Fruit fly (Drosophila melanogaster) whole organism, pupa: ENCODE measurements around the gene stg.

Experiments
- CG12605 ChIP-seq: fragments of 200-800 bp; sonication (Bioruptor generic); IDR thresholded peaks from 2 replicates; pipeline ENCODE4 v1.3.6; 2022; ENCODE audit warnings: missing biosample characterization, missing genetic modification characterization
- CG13204 ChIP-seq: fragments of 200-800 bp; sonication (Bioruptor generic); optimal IDR thresholded peaks from 2 replicates; lab custom pipeline; 2018; ENCODE audit warnings: missing biosample characterization, mild to moderate bottlenecking, missing genetic modification characterization, moderate library complexity
- CG14655 ChIP-seq: fragments of 200-800 bp; sonication (Bioruptor generic); optimal IDR thresholded peaks from 3 replicates; lab custom pipeline; 2017; ENCODE audit warnings: mild to moderate bottlenecking, missing biosample characterization, missing genetic modification reagents, missing genetic modification characterization
- CG15710 ChIP-seq: fragments of 200-800 bp; sonication (Bioruptor generic); optimal IDR thresholded peaks from 2 replicates; lab custom pipeline; 2018; ENCODE audit warnings: missing biosample characterization, mild to moderate bottlenecking, missing genetic modification characterization, moderate library complexity
- CG17806 ChIP-seq: fragments of 200-800 bp; sonication (Bioruptor generic); optimal IDR thresholded peaks from 2 replicates; lab custom pipeline; 2018; ENCODE audit warnings: missing biosample characterization, mild to moderate bottlenecking, missing genetic modification characterization, moderate library complexity
- CG32121 ChIP-seq: fragments of 200-800 bp; sonication (Bioruptor generic); IDR thresholded peaks from 2 replicates; pipeline ENCODE4 v1.3.6; 2022; ENCODE audit warnings: missing biosample characterization, missing genetic modification characterization
- CG34367 ChIP-seq: fragments of 200-800 bp; sonication (Bioruptor generic); optimal IDR thresholded peaks from 2 replicates; lab custom pipeline; 2018; ENCODE audit warnings: missing biosample characterization, mild to moderate bottlenecking, missing genetic modification characterization
- CG8301 ChIP-seq: fragments of 200-800 bp; sonication (Bioruptor generic); optimal IDR thresholded peaks from 2 replicates; lab custom pipeline; 2018; ENCODE audit warnings: missing biosample characterization, mild to moderate bottlenecking, missing genetic modification characterization
- EcR ChIP-seq: fragments of 200-800 bp; sonication (Bioruptor generic); optimal IDR thresholded peaks from 3 replicates; lab custom pipeline; 2019; ENCODE audit warnings: missing biosample characterization, missing genetic modification characterization, mild to moderate bottlenecking, moderate library complexity, missing genetic modification reagents
- Ets98B ChIP-seq: fragments of 200-800 bp; sonication (Bioruptor generic); IDR thresholded peaks from 2 replicates; pipeline ENCODE4 v1.3.6; 2022; ENCODE audit warnings: missing biosample characterization, missing genetic modification characterization
- Pif1B ChIP-seq: fragments of 200-800 bp; sonication (Bioruptor generic); optimal IDR thresholded peaks from 3 replicates; lab custom pipeline; 2016; ENCODE audit warnings: missing biosample characterization, missing genetic modification characterization
- Snoo ChIP-seq: fragments of 200-800 bp; sonication (Bioruptor generic); optimal IDR thresholded peaks from 3 replicates; lab custom pipeline; 2017; ENCODE audit warnings: missing biosample characterization, mild to moderate bottlenecking, missing genetic modification characterization, inconsistent platforms
- gl ChIP-seq: fragments of 200-800 bp; sonication (Bioruptor generic); optimal IDR thresholded peaks from 2 replicates; lab custom pipeline; 2018; ENCODE audit warnings: missing biosample characterization, mild to moderate bottlenecking, missing genetic modification characterization
- rn ChIP-seq: fragments of 200-800 bp; sonication (Bioruptor generic); IDR thresholded peaks from 2 replicates; pipeline ENCODE4 v1.3.6; 2022; ENCODE audit warnings: missing biosample characterization, missing genetic modification characterization

DNA sequence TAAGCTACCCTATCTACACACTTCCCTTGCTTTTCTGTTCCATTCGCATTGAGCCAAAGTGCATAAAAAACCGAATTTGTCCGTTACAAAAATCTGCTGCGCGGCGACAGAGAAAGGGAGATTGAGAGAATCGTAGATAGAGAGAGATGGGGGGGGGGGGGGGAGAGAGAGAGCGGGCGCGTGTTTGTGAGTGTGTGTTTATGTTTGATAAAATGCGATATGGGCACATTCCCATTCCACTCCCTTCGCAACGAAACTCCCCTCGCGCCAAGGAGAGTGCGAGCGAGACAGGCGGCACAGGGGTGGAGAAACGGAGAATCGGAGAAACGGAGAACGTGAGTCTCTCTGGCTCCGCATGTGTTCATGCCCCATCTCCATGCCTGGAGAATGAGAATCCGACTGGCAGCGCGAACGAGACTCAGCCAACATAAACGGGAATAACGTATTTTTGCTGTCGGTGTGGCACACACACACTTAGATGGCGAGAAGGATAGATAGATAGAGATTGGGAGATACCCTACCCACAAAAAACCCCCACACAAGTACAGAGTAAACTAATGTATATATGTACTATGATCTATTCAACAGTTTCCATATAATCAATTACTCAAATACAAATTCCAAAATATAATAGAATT lies 31.8 kb upstream of the stg start:
- no peak for TF ChIP-seq Ets98B
- TF ChIP-seq gl = no peak
- no peak for TF ChIP-seq rn (GFP tag; lab: Robert Waterston, UW)
- TF ChIP-seq CG14655 (GFP tag; lab: Kevin White, UChicago) = peak; percentile 28
- TF ChIP-seq CG8301 (tag; lab: Kevin White, UChicago) = no peak
- TF ChIP-seq Snoo (tag; lab: Kevin White, UChicago) = no peak
- peak; percentile 54 for TF ChIP-seq CG13204 (GFP tag; lab: Kevin White, UChicago)
- no peak for TF ChIP-seq CG34367 (tag; lab: Kevin White, UChicago)
- peak; percentile 30 for TF ChIP-seq EcR (GFP tag; lab: Kevin White, UChicago)
- no peak for TF ChIP-seq CG15710 (tag; lab: Kevin White, UChicago)
- no peak for TF ChIP-seq CG12605 (GFP tag; lab: Robert Waterston, UW)
- TF ChIP-seq CG32121 (GFP tag; lab: Robert Waterston, UW) = no peak
- TF ChIP-seq Pif1B (GFP tag; lab: Kevin White, UChicago) = no peak
- no peak for TF ChIP-seq CG17806 (tag; lab: Kevin White, UChicago)
